Fruit fly (Drosophila melanogaster) whole organism, wandering third instar larva: ENCODE data around the gene Nedd8.

Experiments
- Abd-B ChIP-seq: fragments of >200 bp; optimal IDR thresholded peaks from 2 replicates; lab custom pipeline; 2017; ENCODE audit warnings: missing biosample characterization, missing genetic modification characterization
- CG32264 ChIP-seq: fragments of 200-800 bp; sonication (Bioruptor generic); optimal IDR thresholded peaks from 2 replicates; lab custom pipeline; 2016; ENCODE audit warnings: missing biosample characterization, missing genetic modification characterization
- CG9705 ChIP-seq: fragments of 200-800 bp; sonication (Bioruptor generic); optimal IDR thresholded peaks from 2 replicates; lab custom pipeline; 2018; ENCODE audit warnings: missing biosample characterization, mild to moderate bottlenecking, missing genetic modification characterization
- CrebA ChIP-seq: fragments of 200-800 bp; sonication (Bioruptor generic); optimal IDR thresholded peaks from 2 replicates; lab custom pipeline; 2016; ENCODE audit warnings: missing biosample characterization, mild to moderate bottlenecking, missing genetic modification characterization, borderline replicate concordance
- Dfd ChIP-seq: fragments of >200 bp; optimal IDR thresholded peaks from 2 replicates; lab custom pipeline; 2017; ENCODE audit warnings: missing biosample characterization, missing genetic modification characterization
- Dif ChIP-seq: fragments of 200-275, 200-300 bp; sonication (Bioruptor generic); optimal IDR thresholded peaks from 2 replicates; lab custom pipeline; 2018; ENCODE audit warnings: missing biosample characterization, missing genetic modification characterization; ENCODE audit not compliant: partially characterized antibody
- GATAd ChIP-seq: sonication (Bioruptor generic); optimal IDR thresholded peaks from 2 replicates; lab custom pipeline; 2016; ENCODE audit warnings: missing biosample characterization, missing genetic modification characterization
- HLH106 ChIP-seq: fragments of 200-800 bp; optimal IDR thresholded peaks from 3 replicates; lab custom pipeline; 2019; ENCODE audit warnings: missing biosample characterization, mild to moderate bottlenecking, missing genetic modification characterization, moderate library complexity
- Hnf4 ChIP-seq: fragments of 200-800 bp; sonication (Bioruptor generic); optimal IDR thresholded peaks from 2 replicates; lab custom pipeline; 2016; ENCODE audit warnings: missing biosample characterization, mild to moderate bottlenecking, missing genetic modification characterization
- Hr78 ChIP-seq: fragments of >200 bp; optimal IDR thresholded peaks from 2 replicates; lab custom pipeline; 2017; ENCODE audit warnings: missing biosample characterization, missing genetic modification characterization
- Hr83 ChIP-seq: fragments of 200-300 bp; sonication (Bioruptor generic); optimal IDR thresholded peaks from 2 replicates; lab custom pipeline; 2016; ENCODE audit warnings: missing biosample characterization, mild to moderate bottlenecking, missing genetic modification characterization, moderate library complexity; ENCODE audit not compliant: poor library complexity, severe bottlenecking
- Jra ChIP-seq: sonication (Bioruptor generic); optimal IDR thresholded peaks from 2 replicates; lab custom pipeline; 2016; ENCODE audit warnings: missing biosample characterization, missing genetic modification characterization
- Mio ChIP-seq: sonication (Bioruptor generic); optimal IDR thresholded peaks from 2 replicates; lab custom pipeline; 2016; ENCODE audit warnings: missing biosample characterization, missing genetic modification characterization
- Myc ChIP-seq: fragments of >200 bp; optimal IDR thresholded peaks from 2 replicates; lab custom pipeline; 2017
- N ChIP-seq: fragments of >200 bp; optimal IDR thresholded peaks from 2 replicates; lab custom pipeline; 2018; ENCODE audit warnings: missing biosample characterization, missing external identifiers, missing genetic modification characterization
- OdsH ChIP-seq: fragments of 200-800 bp; sonication (Bioruptor generic); optimal IDR thresholded peaks from 2 replicates; lab custom pipeline; 2016; ENCODE audit warnings: missing biosample characterization, mild to moderate bottlenecking, missing genetic modification characterization
- Rel ChIP-seq, 2 experiments: fragments of 200-800 bp; sonication (Bioruptor generic) in 1 of 2; optimal IDR thresholded peaks; 2 replicates in 1 of 2; 3 replicates in 1 of 2; lab custom pipeline; 2016 to 2019; ENCODE audit warnings: mild to moderate bottlenecking in 2 of 2, missing biosample characterization in 2 of 2, missing genetic modification characterization in 2 of 2, moderate library complexity in 1 of 2
- Sp1 ChIP-seq: fragments of 200-800 bp; sonication (Bioruptor generic); optimal IDR thresholded peaks from 3 replicates; lab custom pipeline; 2019; ENCODE audit warnings: missing biosample characterization, mild to moderate bottlenecking, missing genetic modification characterization, moderate library complexity
- Vsx2 ChIP-seq: fragments of 200-300, 225-300 bp; sonication (Bioruptor generic); optimal IDR thresholded peaks from 2 replicates; lab custom pipeline; 2018; ENCODE audit warnings: missing biosample characterization, missing genetic modification characterization; ENCODE audit not compliant: partially characterized antibody
- br ChIP-seq: fragments of 200-800 bp; sonication (Bioruptor generic); optimal IDR thresholded peaks from 2 replicates; lab custom pipeline; 2016; ENCODE audit warnings: missing biosample characterization, missing genetic modification characterization
- brk ChIP-seq: fragments of 200-800 bp; sonication (Bioruptor generic); optimal IDR thresholded peaks from 2 replicates; lab custom pipeline; 2016; ENCODE audit warnings: missing biosample characterization, mild to moderate bottlenecking, missing genetic modification characterization
- dl ChIP-seq, 2 experiments: fragments of 175-275, 200-275 bp in 1 of 2; fragments of 200-275 bp in 1 of 2; sonication (Bioruptor generic); optimal IDR thresholded peaks; lab custom pipeline; 2018; ENCODE audit warnings: mild to moderate bottlenecking in 2 of 2, missing biosample characterization in 2 of 2, missing genetic modification characterization in 2 of 2, moderate library complexity in 2 of 2; ENCODE audit not compliant: partially characterized antibody in 2 of 2, insufficient read depth in 1 of 2
- dmrt93B ChIP-seq: fragments of 200-800 bp; sonication (Bioruptor generic); optimal IDR thresholded peaks from 2 replicates; lab custom pipeline; 2018; ENCODE audit warnings: missing biosample characterization, mild to moderate bottlenecking, missing genetic modification characterization
- dsf ChIP-seq: sonication (Bioruptor generic); optimal IDR thresholded peaks from 2 replicates; lab custom pipeline; 2016; ENCODE audit warnings: missing biosample characterization, missing genetic modification characterization, borderline replicate concordance
- ey ChIP-seq: fragments of 200-800 bp; sonication (Bioruptor generic); optimal IDR thresholded peaks from 2 replicates; lab custom pipeline; 2016; ENCODE audit warnings: missing biosample characterization, missing genetic modification characterization
- foxo ChIP-seq, 2 experiments: fragments of 200-800 bp; sonication (Bioruptor generic); optimal IDR thresholded peaks; 2 replicates in 1 of 2; 3 replicates in 1 of 2; lab custom pipeline; 2016 to 2017; ENCODE audit warnings: missing biosample characterization in 2 of 2, missing genetic modification characterization in 2 of 2
- fru ChIP-seq: fragments of 200-800 bp; sonication (Bioruptor generic); optimal IDR thresholded peaks from 3 replicates; lab custom pipeline; 2016; ENCODE audit warnings: missing biosample characterization, mild to moderate bottlenecking, missing genetic modification characterization
- h ChIP-seq: fragments of 200-800 bp; sonication (Bioruptor generic); optimal IDR thresholded peaks from 3 replicates; lab custom pipeline; 2016; ENCODE audit warnings: missing biosample characterization, mild to moderate bottlenecking, missing genetic modification characterization
- jim ChIP-seq: fragments of 175-275, 200-325 bp; sonication (Bioruptor generic); optimal IDR thresholded peaks from 2 replicates; lab custom pipeline; 2016; ENCODE audit warnings: missing biosample characterization, mild to moderate bottlenecking, missing genetic modification characterization
- lola ChIP-seq: fragments of >200 bp; optimal IDR thresholded peaks from 2 replicates; lab custom pipeline; 2017; ENCODE audit warnings: missing biosample characterization, missing genetic modification characterization
- pan ChIP-seq: fragments of >200 bp; optimal IDR thresholded peaks from 2 replicates; lab custom pipeline; 2017
- psq ChIP-seq: fragments of 200-800 bp; sonication (Bioruptor generic); optimal IDR thresholded peaks from 3 replicates; lab custom pipeline; 2017; ENCODE audit warnings: missing biosample characterization, mild to moderate bottlenecking, missing genetic modification characterization, moderate library complexity
- rgr ChIP-seq: fragments of 200-800 bp; sonication (Bioruptor generic); optimal IDR thresholded peaks from 3 replicates; lab custom pipeline; 2016; ENCODE audit warnings: missing biosample characterization, mild to moderate bottlenecking, missing genetic modification characterization
- sage ChIP-seq: fragments of 200-800 bp; sonication (Bioruptor generic); optimal IDR thresholded peaks from 2 replicates; lab custom pipeline; 2016; ENCODE audit warnings: missing biosample characterization, mild to moderate bottlenecking, missing genetic modification characterization
- sv ChIP-seq: fragments of 200-800 bp; sonication (Bioruptor generic); optimal IDR thresholded peaks from 3 replicates; lab custom pipeline; 2016; ENCODE audit warnings: missing biosample characterization, missing genetic modification characterization
- tai ChIP-seq: sonication (Bioruptor generic); optimal IDR thresholded peaks from 2 replicates; lab custom pipeline; 2016; ENCODE audit warnings: missing biosample characterization, missing genetic modification characterization
- usp ChIP-seq: fragments of >200 bp; optimal IDR thresholded peaks from 2 replicates; lab custom pipeline; 2017; ENCODE audit warnings: missing biosample characterization, missing genetic modification characterization
- woc ChIP-seq: sonication (Bioruptor generic); optimal IDR thresholded peaks from 2 replicates; lab custom pipeline; 2016; ENCODE audit warnings: missing biosample characterization, mild to moderate bottlenecking, missing genetic modification characterization

The Nedd8 gene

DNA sequence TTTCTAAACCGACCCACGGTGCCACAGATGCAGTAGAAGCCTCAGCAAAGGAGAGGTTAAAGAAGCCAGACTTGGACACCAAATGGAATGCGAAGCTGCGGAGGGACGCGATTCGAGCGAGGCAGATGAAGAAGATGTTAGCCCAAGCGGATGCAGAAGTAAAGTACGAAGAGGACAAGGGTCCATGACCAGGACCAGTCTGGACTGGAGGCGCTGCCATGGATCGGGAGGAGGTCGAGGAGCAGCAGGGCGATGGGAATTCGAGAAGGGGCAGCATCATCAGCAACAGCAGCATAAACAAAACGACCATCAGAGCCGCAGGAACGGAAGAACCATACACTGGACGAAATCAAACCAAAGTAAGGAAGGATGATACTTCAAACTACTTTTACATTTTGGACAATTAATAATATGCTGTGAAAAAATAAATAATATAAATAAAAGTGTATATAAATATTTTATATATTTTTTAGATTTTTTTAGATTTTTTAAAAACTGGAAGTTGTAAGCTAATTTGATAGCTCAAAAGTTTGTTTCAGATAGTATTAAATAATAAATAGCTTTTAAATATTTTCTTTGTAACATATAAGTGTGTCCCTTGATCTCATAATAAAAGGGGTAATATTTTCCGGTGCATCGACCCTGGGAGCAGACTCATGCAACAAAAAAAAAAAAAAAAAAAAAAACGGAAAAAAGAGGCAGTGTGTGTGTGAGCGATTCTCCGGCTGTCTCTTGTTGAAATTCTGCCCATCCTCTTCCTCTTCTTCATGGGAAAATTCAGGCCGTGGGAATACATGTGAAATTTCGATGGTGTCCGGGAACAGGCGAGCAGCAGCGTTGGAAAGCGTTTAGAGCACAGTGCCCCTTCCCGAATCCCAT is 4.8 kb downstream of the Nedd8 start:
- TF ChIP-seq ey (GFP tag; lab: Kevin White, UChicago) (no peak), Vsx2 (GFP tag; lab: Kevin White, UChicago) (peak; percentile 52), Abd-B (GFP tag; lab: Kevin White, UChicago) (no peak), CrebA (no peak), dl (GFP tag; optimal IDR thresholded peaks at IDR 0.05; lab: Kevin White, UChicago; ENCODE audit: insufficient read depth in 1 of 2, partially characterized antibody in 2 of 2) (peak; percentile 53 to 76), sv (GFP tag; lab: Kevin White, UChicago) (no peak), br (GFP tag; lab: Kevin White, UChicago) (peak; percentile 10), GATAd (no peak), Dfd (no peak), rgr (GFP tag; lab: Kevin White, UChicago) (peak; percentile 72), usp (no peak), Dif (GFP tag; lab: Kevin White, UChicago) (peak; percentile 66), foxo (GFP tag; optimal IDR thresholded peaks at IDR 0.05; lab: Kevin White, UChicago) (peak in 1 of 2 experiments; percentile 79), psq (GFP tag; lab: Kevin White, UChicago) (peak; percentile 88), tai (GFP tag; lab: Kevin White, UChicago) (no peak), dsf (GFP tag; lab: Kevin White, UChicago) (no peak), Hr83 (GFP tag; lab: Kevin White, UChicago) (peak; percentile 65), woc (GFP tag; lab: Kevin White, UChicago) (no peak), Sp1 (GFP tag; lab: Kevin White, UChicago) (peak; percentile 94), CG9705 (GFP tag; lab: Kevin White, UChicago) (peak; percentile 3), Mio (GFP tag; lab: Kevin White, UChicago) (no peak), Hr78 (no peak), sage (GFP tag; lab: Kevin White, UChicago) (no peak), Myc (lab: Kevin White, UChicago) (no peak), h (peak; percentile 44), Hnf4 (peak; percentile 35), dmrt93B (GFP tag; lab: Kevin White, UChicago) (peak; percentile 56), OdsH (GFP tag; lab: Kevin White, UChicago) (peak; percentile 73), lola (no peak), CG32264 (no peak), N (GFP tag; lab: Kevin White, UChicago) (no peak), brk (peak; percentile 57), pan (lab: Kevin White, UChicago) (no peak), fru (GFP tag; lab: Kevin White, UChicago) (no peak), jim (GFP tag; lab: Kevin White, UChicago) (peak; percentile 30), HLH106 (tag; lab: Kevin White, UChicago) (peak; percentile 90), Jra (no peak), Rel (GFP tag; optimal IDR thresholded peaks at IDR 0.05; lab: Kevin White, UChicago) (no peak), Rel (tag; optimal IDR thresholded peaks at IDR 0.05; lab: Kevin White, UChicago) (peak; percentile 24)

DNA sequence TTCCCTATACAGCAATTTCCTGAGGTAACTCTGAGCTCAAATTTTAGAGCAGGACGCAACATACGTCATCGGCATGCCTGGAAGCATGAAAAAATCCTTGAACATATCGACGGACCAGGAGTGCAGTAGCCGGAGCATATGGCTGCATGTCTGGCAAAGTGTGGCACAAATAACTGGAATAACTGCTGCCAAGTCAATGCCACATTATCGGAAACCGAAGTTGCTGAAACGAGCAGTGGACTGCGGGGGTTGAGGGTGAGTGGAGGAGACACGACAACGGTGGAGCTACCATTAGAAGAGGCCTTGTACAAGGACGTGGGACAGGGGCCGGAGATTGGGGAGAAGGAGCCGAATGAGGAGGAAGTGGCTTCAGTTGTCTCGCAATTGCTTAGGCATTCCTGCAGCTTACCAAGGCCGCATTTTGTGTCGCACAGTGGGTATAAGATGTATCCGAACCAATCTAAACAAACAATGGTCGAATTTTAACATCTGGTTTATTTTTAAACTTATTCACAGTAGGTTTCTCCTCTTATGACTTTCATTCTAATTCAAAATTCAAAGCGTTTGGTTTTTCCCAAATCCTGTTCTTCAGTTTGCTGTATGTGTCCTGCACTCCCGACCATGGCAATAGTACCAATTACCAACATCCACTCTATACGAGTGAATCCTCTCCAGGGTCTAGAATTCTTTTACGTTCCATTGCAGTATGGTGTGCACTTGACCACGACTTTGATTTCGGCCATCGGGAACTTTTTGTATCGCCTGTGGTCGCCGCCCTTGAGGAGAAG is 5.7 kb downstream of the Nedd8 start, which contains the start of gene CG46304:
TSS of gene CG46304 (plus strand) at position 541 of the 788 bp plus-strand sequence.
- TF ChIP-seq usp (no peak), OdsH (GFP tag; lab: Kevin White, UChicago) (no peak), sv (GFP tag; lab: Kevin White, UChicago) (no peak), Abd-B (GFP tag; lab: Kevin White, UChicago) (no peak), Hr78 (no peak), Mio (GFP tag; lab: Kevin White, UChicago) (no peak), pan (lab: Kevin White, UChicago) (no peak), ey (GFP tag; lab: Kevin White, UChicago) (peak; percentile 24), Vsx2 (GFP tag; lab: Kevin White, UChicago) (no peak), psq (GFP tag; lab: Kevin White, UChicago) (peak; percentile 42), Dif (GFP tag; lab: Kevin White, UChicago) (peak; percentile 16), woc (GFP tag; lab: Kevin White, UChicago) (peak; percentile 40), Sp1 (GFP tag; lab: Kevin White, UChicago) (peak; percentile 30), CG32264 (no peak), CrebA (no peak), rgr (GFP tag; lab: Kevin White, UChicago) (no peak), Myc (lab: Kevin White, UChicago) (no peak), HLH106 (tag; lab: Kevin White, UChicago) (peak; percentile 52), Hr83 (GFP tag; lab: Kevin White, UChicago) (no peak), brk (no peak), CG9705 (GFP tag; lab: Kevin White, UChicago) (no peak), tai (GFP tag; lab: Kevin White, UChicago) (no peak), fru (GFP tag; lab: Kevin White, UChicago) (no peak), N (GFP tag; lab: Kevin White, UChicago) (no peak), jim (GFP tag; lab: Kevin White, UChicago) (no peak), h (peak; percentile 16), Jra (no peak), sage (GFP tag; lab: Kevin White, UChicago) (no peak), br (GFP tag; lab: Kevin White, UChicago) (no peak), dmrt93B (GFP tag; lab: Kevin White, UChicago) (peak; percentile 30), dsf (GFP tag; lab: Kevin White, UChicago) (no peak), foxo (GFP tag; optimal IDR thresholded peaks at IDR 0.05; lab: Kevin White, UChicago) (no peak), Hnf4 (no peak), dl (GFP tag; optimal IDR thresholded peaks at IDR 0.05; lab: Kevin White, UChicago; ENCODE audit: insufficient read depth in 1 of 2, partially characterized antibody in 2 of 2) (peak in 1 of 2 experiments; percentile 50)
